Fruit fly (Drosophila melanogaster): ENCODE results near the gene dy.

dy gene

DNA sequence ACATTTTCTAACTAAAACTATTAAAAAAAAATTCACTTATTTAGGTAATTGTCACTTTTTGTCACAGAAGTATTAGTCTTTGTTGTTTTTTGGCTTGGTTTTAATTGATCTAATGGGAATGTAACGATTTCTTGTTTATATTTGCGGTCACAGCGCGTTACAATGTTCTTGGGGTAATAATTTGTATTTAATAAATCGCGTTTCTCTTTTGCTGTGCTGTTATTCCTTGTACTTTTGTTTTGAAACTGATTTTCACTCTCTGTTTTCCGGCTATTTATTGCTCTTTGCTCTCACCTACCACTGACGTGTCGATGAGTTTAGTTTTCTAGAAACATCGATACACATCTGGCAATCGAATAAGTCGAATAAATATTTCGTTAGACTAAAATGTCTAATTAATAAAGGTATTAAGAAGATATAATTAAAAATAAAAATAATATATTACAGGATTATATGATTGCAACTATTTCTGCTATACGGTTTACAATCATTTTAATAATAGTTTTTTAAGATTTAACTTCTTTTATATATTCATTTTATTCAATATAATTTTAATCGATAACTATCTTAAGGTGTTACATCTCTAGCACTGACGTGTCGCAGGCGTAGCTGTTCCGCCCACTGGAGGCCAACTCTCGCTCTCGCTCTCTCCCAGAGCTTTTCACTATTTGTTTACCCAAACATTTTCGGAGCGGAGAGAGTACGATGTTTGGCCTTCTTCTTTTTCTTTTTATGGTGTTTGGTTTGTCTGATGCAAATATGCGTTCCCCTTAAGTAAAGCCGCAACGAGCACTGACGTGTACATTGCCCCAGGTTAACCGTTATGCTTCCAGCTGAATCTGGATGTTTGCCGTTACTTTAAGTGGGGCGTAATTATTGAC is 28.5 kb upstream of the dy start, which contains the start of gene Hsc70-3 (continued):
- peak; percentile 75 for TF ChIP-seq CG10543 (GFP tag; optimal IDR thresholded peaks at IDR 0.05)
- TF ChIP-seq CG18619 (GFP tag; optimal IDR thresholded peaks at IDR 0.05) = no peak
- TF ChIP-seq CG2202 (tag; optimal IDR thresholded peaks at IDR 0.05) = peak; percentile 64
- TF ChIP-seq HHEX (GFP tag; optimal IDR thresholded peaks at IDR 0.05) = peak; percentile 67
- no peak for TF ChIP-seq ab (GFP tag; optimal IDR thresholded peaks at IDR 0.05)
- no peak for TF ChIP-seq D19B (GFP tag; optimal IDR thresholded peaks at IDR 0.05)
- TF ChIP-seq CG9932 (GFP tag; IDR thresholded peaks at IDR 0.05) = no peak
- no peak for TF ChIP-seq rib (GFP tag; IDR thresholded peaks at IDR 0.05)
- TF ChIP-seq H2.0 (GFP tag; IDR thresholded peaks at IDR 0.05) = no peak
- TF ChIP-seq ewg (GFP tag; optimal IDR thresholded peaks at IDR 0.05) = no peak
- no peak for TF ChIP-seq croc (GFP tag; conservative IDR thresholded peaks at IDR 0.05)
- TF ChIP-seq CG10274 (GFP tag; optimal IDR thresholded peaks at IDR 0.05) = no peak
- no peak for TF ChIP-seq caup (GFP tag; optimal IDR thresholded peaks at IDR 0.05; ENCODE audit: severe bottlenecking)
- peak; percentile 70 for TF ChIP-seq CG6813 (GFP tag; optimal IDR thresholded peaks at IDR 0.05)
- peak; percentile 53; the same call in 2 of the 3 replicates for TF ChIP-seq vnd (GFP tag; IDR thresholded peaks at IDR 0.05; ENCODE audit: partially characterized antibody)
- TF ChIP-seq CG11696 (GFP tag; IDR thresholded peaks at IDR 0.05) = no peak
- TF ChIP-seq Lim3 (GFP tag; IDR thresholded peaks at IDR 0.05) = no peak
- TF ChIP-seq pan (optimal IDR thresholded peaks at IDR 0.05) = no peak
- TF ChIP-seq pan (GFP tag; optimal IDR thresholded peaks at IDR 0.05 in 1 of 2, IDR thresholded peaks at IDR 0.05 in 1 of 2) = no peak
- no peak for TF ChIP-seq CG3281 (GFP tag; optimal IDR thresholded peaks at IDR 0.05)
- no peak for TF ChIP-seq peb (GFP tag; IDR thresholded peaks at IDR 0.05)
- TF ChIP-seq CG6654 (GFP tag; optimal IDR thresholded peaks at IDR 0.05) = no peak
- TF ChIP-seq CG8924 (tag; optimal IDR thresholded peaks at IDR 0.05) = peak; percentile 55
- peak; percentile 79; the same call in 1 of the 2 replicates for TF ChIP-seq sna (GFP tag; IDR thresholded peaks at IDR 0.05; ENCODE audit: partially characterized antibody)
- no peak for TF ChIP-seq CG1024 (GFP tag; IDR thresholded peaks at IDR 0.05)
- TF ChIP-seq bsh (GFP tag; optimal IDR thresholded peaks at IDR 0.05) = peak in 1 of 2 experiments; percentile 70
- peak; percentile 60; the same call in 1 of the 2 replicates for TF ChIP-seq hbn (GFP tag; IDR thresholded peaks at IDR 0.05; ENCODE audit: partially characterized antibody)
- TF ChIP-seq CG4854 (GFP tag; optimal IDR thresholded peaks at IDR 0.05) = no peak
- no peak for TF ChIP-seq gfzf (GFP tag; optimal IDR thresholded peaks at IDR 0.05)
- no peak for TF ChIP-seq Doc2 (GFP tag; IDR thresholded peaks at IDR 0.05)
- TF ChIP-seq CG11560 (tag; IDR thresholded peaks at IDR 0.05) = peak; percentile 98
- TF ChIP-seq fu2 (GFP tag; optimal IDR thresholded peaks at IDR 0.05) = no peak
- peak; percentile 73 for TF ChIP-seq CG15601 (tag; optimal IDR thresholded peaks at IDR 0.05)
- TF ChIP-seq nerfin-2 (GFP tag; IDR thresholded peaks at IDR 0.05; ENCODE audit: partially characterized antibody) = peak; percentile 62
- peak; percentile 42 for TF ChIP-seq bab2 (GFP tag; optimal IDR thresholded peaks at IDR 0.05)
- peak; percentile 46 for TF ChIP-seq PHDP (tag; optimal IDR thresholded peaks at IDR 0.05)
- no peak for TF ChIP-seq trh (GFP tag; optimal IDR thresholded peaks at IDR 0.05)
- no peak for TF ChIP-seq zfh2 (GFP tag; optimal IDR thresholded peaks at IDR 0.05)
- TF ChIP-seq CG9876 (GFP tag; optimal IDR thresholded peaks at IDR 0.05) = no peak
- peak; percentile 26 for TF ChIP-seq CG5180 (GFP tag; optimal IDR thresholded peaks at IDR 0.05)
- peak; percentile 27 for TF ChIP-seq pzg (GFP tag; optimal IDR thresholded peaks at IDR 0.05)
- TF ChIP-seq scrt (GFP tag; optimal IDR thresholded peaks at IDR 0.05) = no peak
- no peak for TF ChIP-seq Bteb2 (GFP tag; optimal IDR thresholded peaks at IDR 0.05)
- TF ChIP-seq Fer2 (tag; optimal IDR thresholded peaks at IDR 0.05) = no peak
- TF ChIP-seq CG12155 (GFP tag; optimal IDR thresholded peaks at IDR 0.05) = no peak
- TF ChIP-seq CG13894 (tag; optimal IDR thresholded peaks at IDR 0.05) = peak; percentile 33
- TF ChIP-seq CG10959 (GFP tag; IDR thresholded peaks at IDR 0.05) = no peak
- no peak for TF ChIP-seq Myb (GFP tag; optimal IDR thresholded peaks at IDR 0.05)
